Worm (Caenorhabditis elegans): ENCODE measurements around the gene C30G12.2.

Gene C30G12.2

ce11 chrII:7326199-7326598, 36.0 kb downstream of the C30G12.2 start:
- no peak for TF ChIP-seq hlh-6 (tag; optimal IDR thresholded peaks at IDR 0.05)
- TF ChIP-seq lin-11 (tag; optimal IDR thresholded peaks at IDR 0.05): no peak
- TF ChIP-seq ceh-48 (tag; optimal IDR thresholded peaks at IDR 0.05): no peak
- TF ChIP-seq unc-42 (tag; optimal IDR thresholded peaks at IDR 0.05): peak; percentile 25
- TF ChIP-seq mec-3 (tag; optimal IDR thresholded peaks at IDR 0.05; ENCODE audit: borderline replicate concordance): no peak
- no peak for TF ChIP-seq ref-2 (tag; optimal IDR thresholded peaks at IDR 0.05)
- no peak for TF ChIP-seq ceh-24 (tag; optimal IDR thresholded peaks at IDR 0.05)

ce11 chrII:7326997-7327396, 36.8 kb downstream of the C30G12.2 start:
- TF ChIP-seq ceh-18 (tag; optimal IDR thresholded peaks at IDR 0.05): peak; percentile 81
- no peak for TF ChIP-seq ets-4 (tag; optimal IDR thresholded peaks at IDR 0.05)
- TF ChIP-seq unc-55 (GFP tag; optimal IDR thresholded peaks at IDR 0.05): peak; percentile 8
- TF ChIP-seq ceh-31 (tag; optimal IDR thresholded peaks at IDR 0.05): peak; percentile 63
- peak; percentile 68 for TF ChIP-seq unc-42 (tag; optimal IDR thresholded peaks at IDR 0.05)
- peak; percentile 11 for TF ChIP-seq tbx-2 (tag; optimal IDR thresholded peaks at IDR 0.05)
- TF ChIP-seq ceh-19 (GFP tag; optimal IDR thresholded peaks at IDR 0.05): peak; percentile 30
- no peak for TF ChIP-seq fax-1 (tag; optimal IDR thresholded peaks at IDR 0.05)
- no peak for TF ChIP-seq hlh-30 (tag; optimal IDR thresholded peaks at IDR 0.05; ENCODE audit: insufficient read depth)
- peak; percentile 29 for TF ChIP-seq fkh-10 (GFP tag; optimal IDR thresholded peaks at IDR 0.05)
- TF ChIP-seq ceh-34 (tag; optimal IDR thresholded peaks at IDR 0.05): peak; percentile 79
- TF ChIP-seq nfya-1 (tag; optimal IDR thresholded peaks at IDR 0.05): peak; percentile 25

ce11 chrII:7331224-7331623, 41.0 kb downstream of the C30G12.2 start, which contains the start of gene npax-1:
TSS of gene npax-1 (minus strand) at chrII:7331324.
- TF ChIP-seq fkh-10 (GFP tag; optimal IDR thresholded peaks at IDR 0.05) (no peak), pag-3 (tag; optimal IDR thresholded peaks at IDR 0.05; ENCODE audit: borderline replicate concordance) (no peak), elt-2 (tag; optimal IDR thresholded peaks at IDR 0.05) (no peak), ceh-34 (tag; optimal IDR thresholded peaks at IDR 0.05) (no peak), ceh-31 (tag; optimal IDR thresholded peaks at IDR 0.05) (no peak), K02D7.2 (tag; optimal IDR thresholded peaks at IDR 0.05) (no peak), ceh-24 (tag; optimal IDR thresholded peaks at IDR 0.05) (no peak), npax-4 (tag; optimal IDR thresholded peaks at IDR 0.05) (no peak), C08G9.2 (tag; optimal IDR thresholded peaks at IDR 0.05) (no peak), fkh-6 (tag; optimal IDR thresholded peaks at IDR 0.05) (no peak)

- TF ChIP-seq hlh-13 (GFP tag; optimal IDR thresholded peaks at IDR 0.05) (no peak), elt-2 (tag; optimal IDR thresholded peaks at IDR 0.05) (peak; percentile 36), hlh-15 (tag; optimal IDR thresholded peaks at IDR 0.05) (no peak), C08G9.2 (tag; optimal IDR thresholded peaks at IDR 0.05) (no peak), unc-55 (GFP tag; optimal IDR thresholded peaks at IDR 0.05) (no peak), lim-6 (tag; optimal IDR thresholded peaks at IDR 0.05) (no peak), hlh-8 (tag; optimal IDR thresholded peaks at IDR 0.05) (no peak), nfya-1 (tag; optimal IDR thresholded peaks at IDR 0.05) (peak; percentile 3), ama-1 (optimal IDR thresholded peaks at IDR 0.05) (no peak), C38D4.7 (GFP tag; optimal IDR thresholded peaks at IDR 0.05) (no peak), ceh-45 (GFP tag; IDR thresholded peaks at IDR 0.05) (no peak), ceh-30 (tag; optimal IDR thresholded peaks at IDR 0.05) (no peak), syd-9 (tag; optimal IDR thresholded peaks at IDR 0.05) (no peak), zip-5 (tag; optimal IDR thresholded peaks at IDR 0.05) (no peak), ceh-9 (tag; optimal IDR thresholded peaks at IDR 0.05) (no peak), tbx-7 (tag; optimal IDR thresholded peaks at IDR 0.05) (no peak), ceh-22 (tag; optimal IDR thresholded peaks at IDR 0.05) (no peak), fax-1 (tag; optimal IDR thresholded peaks at IDR 0.05) (no peak), pha-2 (tag; optimal IDR thresholded peaks at IDR 0.05) (no peak), ceh-2 (tag; optimal IDR thresholded peaks at IDR 0.05) (no peak), lin-11 (tag; optimal IDR thresholded peaks at IDR 0.05) (no peak), dve-1 (tag; optimal IDR thresholded peaks at IDR 0.05) (peak; percentile 7), pat-9 (tag; optimal IDR thresholded peaks at IDR 0.05) (no peak), pqm-1 (tag; optimal IDR thresholded peaks at IDR 0.05) (no peak), ceh-14 (tag; optimal IDR thresholded peaks at IDR 0.05) (no peak), ttx-3 (tag; optimal IDR thresholded peaks at IDR 0.05) (no peak), ceh-6 (GFP tag; optimal IDR thresholded peaks at IDR 0.05) (no peak), ceh-24 (tag; optimal IDR thresholded peaks at IDR 0.05) (no peak), dmd-4 (tag; optimal IDR thresholded peaks at IDR 0.05; ENCODE audit: borderline replicate concordance) (no peak), Y22D7AL.16 (tag; optimal IDR thresholded peaks at IDR 0.05) (no peak)
Observed at ce11 chrII:7337469-7337893, 47.3 kb downstream of the C30G12.2 start.

Data from whole organism, late embryonic.